Worm (Caenorhabditis elegans): Measurements from ENCODE around the gene ZK177.9.
A peak's percentile ranks its signal among the peaks of the same experiment; 100 is the strongest.
"Not testable (repeated sequence)": the region's sequence is repeated elsewhere in the genome, so short reads cannot be mapped to it uniquely, and the experiment has no call there.

The ZK177.9 gene

DNA sequence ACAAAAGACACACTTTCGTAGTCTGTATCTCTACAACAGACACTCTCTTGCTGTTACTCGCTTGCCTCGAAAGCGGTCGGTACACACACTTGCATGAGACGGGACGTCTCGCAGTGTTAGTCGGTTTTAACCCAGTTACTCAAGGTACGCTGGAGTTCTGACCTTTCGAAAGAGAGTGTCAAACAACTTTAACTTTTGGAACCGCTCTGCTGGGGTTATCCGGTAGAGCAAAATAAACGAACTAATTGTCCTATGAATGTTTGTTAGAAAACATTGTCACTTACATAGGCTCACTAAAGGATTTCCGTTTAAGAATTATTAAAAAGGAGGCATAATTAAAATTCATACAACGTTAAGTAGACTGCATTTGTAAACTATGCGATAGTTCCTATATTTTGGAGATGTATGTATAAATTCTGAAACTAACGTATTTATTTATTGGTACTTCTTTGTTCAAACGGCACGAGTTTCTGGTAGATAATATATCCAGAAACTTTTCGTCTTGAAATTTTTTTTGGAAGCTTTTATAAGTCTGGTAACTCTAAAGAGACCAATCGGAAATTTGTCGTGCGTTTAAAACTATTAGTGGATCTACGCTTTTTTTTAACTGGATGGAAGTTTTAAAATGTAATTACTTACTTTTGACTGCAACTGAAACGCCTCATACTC is 26.1 kb upstream of the ZK177.9 start (continued):
- peak; percentile 69 for TF ChIP-seq Y116A8C.19 (tag; optimal IDR thresholded peaks at IDR 0.05; ENCODE audit: borderline replicate concordance)
- peak; percentile 99 for TF ChIP-seq jun-1 (tag; optimal IDR thresholded peaks at IDR 0.05)
- peak; percentile 98 for TF ChIP-seq pax-3 (tag; optimal IDR thresholded peaks at IDR 0.05)
- TF ChIP-seq elt-2 (tag; optimal IDR thresholded peaks at IDR 0.05) = peak; percentile 100
- peak; percentile 98 for TF ChIP-seq nhr-76 (tag; optimal IDR thresholded peaks at IDR 0.05)
- peak; percentile 92 to 93 for TF ChIP-seq egl-27 (tag; optimal IDR thresholded peaks at IDR 0.05)
- peak; percentile 68 for TF ChIP-seq nhr-12 (tag; optimal IDR thresholded peaks at IDR 0.05)
- peak; percentile 100 for TF ChIP-seq nhr-90 (tag; optimal IDR thresholded peaks at IDR 0.05; ENCODE audit: poor library complexity)
- TF ChIP-seq nhr-11 (tag; optimal IDR thresholded peaks at IDR 0.05) = peak; percentile 96
- peak; percentile 98 for TF ChIP-seq xbp-1 (tag; optimal IDR thresholded peaks at IDR 0.05)
- TF ChIP-seq vab-15 (tag; optimal IDR thresholded peaks at IDR 0.05) = peak; percentile 87
- TF ChIP-seq sptf-1 (tag; optimal IDR thresholded peaks at IDR 0.05) = no peak
- TF ChIP-seq pqm-1 (tag; optimal IDR thresholded peaks at IDR 0.05) = peak; percentile 91
- TF ChIP-seq dpl-1 (GFP tag; optimal IDR thresholded peaks at IDR 0.05) = peak; percentile 80 to 85 (median 83)
- TF ChIP-seq ets-5 (GFP tag; IDR thresholded peaks at IDR 0.05) = 0 out of 2 replicates have a peak, but pooled peaks have one; percentile 74
- peak; percentile 98 for TF ChIP-seq isw-1 (GFP tag; IDR thresholded peaks at IDR 0.05)
- peak; percentile 92 for TF ChIP-seq hlh-17 (GFP tag; optimal IDR thresholded peaks at IDR 0.05; ENCODE audit: borderline replicate concordance)
- peak; percentile 100 for TF ChIP-seq tbx-2 (tag; optimal IDR thresholded peaks at IDR 0.05)
- peak; percentile 96 to 97 (median 97) for TF ChIP-seq ceh-82 (tag; optimal IDR thresholded peaks at IDR 0.05)
- TF ChIP-seq fkh-10 (GFP tag; optimal IDR thresholded peaks at IDR 0.05) = peak; percentile 99
- peak; percentile 69 for TF ChIP-seq nhr-28 (tag; optimal IDR thresholded peaks at IDR 0.05)
- peak; percentile 78 for TF ChIP-seq nhr-84 (tag; optimal IDR thresholded peaks at IDR 0.05)
- peak; percentile 68 for TF ChIP-seq unc-30 (tag; optimal IDR thresholded peaks at IDR 0.05)
- peak; percentile 97 for TF ChIP-seq mep-1 (tag; optimal IDR thresholded peaks at IDR 0.05)
- peak; percentile 99 for TF ChIP-seq C16A3.4 (tag; optimal IDR thresholded peaks at IDR 0.05)
- peak; percentile 92 to 93 for TF ChIP-seq efl-1 (optimal IDR thresholded peaks at IDR 0.05)
- peak; percentile 80 to 98 for TF ChIP-seq efl-1 (GFP tag; optimal IDR thresholded peaks at IDR 0.05 in 1 of 2)
- peak; percentile 79 for TF ChIP-seq unc-98 (GFP tag; IDR thresholded peaks at IDR 0.05)
- peak; percentile 99 for TF ChIP-seq lin-14 (GFP tag; optimal IDR thresholded peaks at IDR 0.05)
- TF ChIP-seq mef-2 (tag; optimal IDR thresholded peaks at IDR 0.05) = peak; percentile 93
- peak; percentile 98 for TF ChIP-seq sox-4 (tag; optimal IDR thresholded peaks at IDR 0.05)
- peak; percentile 99 for TF ChIP-seq nhr-19 (GFP tag; conservative IDR thresholded peaks at IDR 0.05)
- peak; percentile 62 for TF ChIP-seq aha-1 (tag; optimal IDR thresholded peaks at IDR 0.05)
- TF ChIP-seq unc-62 (GFP tag; optimal IDR thresholded peaks at IDR 0.05) = peak; percentile 46
- TF ChIP-seq C04F5.9 (tag; optimal IDR thresholded peaks at IDR 0.05) = peak; percentile 95
- TF ChIP-seq unc-130 (tag; optimal IDR thresholded peaks at IDR 0.05) = peak; percentile 98
- no peak for TF ChIP-seq alr-1 (tag; optimal IDR thresholded peaks at IDR 0.05; ENCODE audit: borderline replicate concordance)

DNA sequence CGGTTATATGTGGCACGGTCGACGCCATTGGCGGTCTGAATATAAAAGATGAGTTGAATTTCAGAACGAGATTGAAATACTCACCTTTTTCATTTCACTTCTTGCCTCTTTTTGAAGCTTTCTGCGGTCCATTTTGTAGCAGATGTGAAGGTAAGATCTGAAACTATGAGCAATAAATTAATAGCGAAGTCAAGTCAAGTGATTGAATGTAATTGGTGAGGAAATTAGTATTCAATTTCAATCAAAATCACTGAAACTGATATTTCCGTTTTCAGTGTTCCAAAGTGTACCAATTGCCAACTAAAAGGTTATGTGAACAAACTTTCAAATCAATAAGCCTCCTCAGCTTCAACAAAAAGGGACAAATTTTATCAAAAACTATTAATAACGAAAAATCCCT is 24.1 kb upstream of the ZK177.9 start, which contains the start of gene C17C3.24:
Gene C17C3.24 (minus strand): TSS at position 101 of the 400 bp plus-strand sequence.
- TF ChIP-seq ceh-8 (GFP tag; optimal IDR thresholded peaks at IDR 0.05) (no peak), dpl-1 (GFP tag; optimal IDR thresholded peaks at IDR 0.05) (no peak), vab-15 (tag; optimal IDR thresholded peaks at IDR 0.05) (no peak), lin-14 (GFP tag; optimal IDR thresholded peaks at IDR 0.05) (no peak)

- TF ChIP-seq mab-9 (GFP tag; IDR thresholded peaks at IDR 0.05); tbx-2 (tag; optimal IDR thresholded peaks at IDR 0.05); nhr-237 (tag; optimal IDR thresholded peaks at IDR 0.05): not testable (repeated sequence)
These were observed 22.6 kb upstream of the ZK177.9 start, which contains the start of gene hlh-27 for ce11 chrII:5540113-5540512. Gene hlh-27 (minus strand): TSS chrII:5540213.
